Worm (Caenorhabditis elegans): ENCODE measurements around the gene npr-38.

- TF ChIP-seq F13C5.2 (tag; optimal IDR thresholded peaks at IDR 0.05) (no peak), hmbx-1 (tag; optimal IDR thresholded peaks at IDR 0.05) (no peak), tbx-37 (GFP tag; conservative IDR thresholded peaks at IDR 0.05) (no peak; the same call in 1 of the 2 replicates), ama-1 (optimal IDR thresholded peaks at IDR 0.05) (no peak), tbx-11 (GFP tag; IDR thresholded peaks at IDR 0.05) (no peak), flt-1 (GFP tag; IDR thresholded peaks at IDR 0.05) (no peak), hnd-1 (tag; optimal IDR thresholded peaks at IDR 0.05) (no peak)
Observed at ce11 chrX:6263194-6263698, 48.2 kb upstream of the npr-38 start, which contains the start of gene W05H9.4.

All from whole organism, early embryonic.